Fruit fly (Drosophila melanogaster): ENCODE measurements around the gene Phf5a.

Phf5a gene

DNA sequence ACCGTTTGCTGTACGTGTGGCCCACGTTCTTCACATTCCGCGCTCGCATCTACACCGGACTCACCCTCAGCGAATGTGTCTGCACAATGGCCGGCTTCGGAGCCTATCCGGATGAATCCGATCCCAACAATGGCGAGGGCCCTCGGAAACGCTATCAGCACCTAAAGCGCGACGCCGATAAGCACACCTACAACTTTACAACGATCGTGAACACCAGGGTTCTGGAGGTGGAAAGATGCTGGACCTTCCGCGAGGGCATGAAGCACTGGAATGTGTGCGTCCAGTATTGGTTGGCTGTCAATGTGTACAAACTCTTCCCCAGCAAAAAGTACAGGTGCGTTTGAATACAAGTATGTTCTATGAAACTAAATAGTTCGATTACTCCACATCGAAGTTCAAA lies 33.1 kb downstream of the Phf5a start:
- TF ChIP-seq CG9948 (tag; optimal IDR thresholded peaks at IDR 0.05) (no peak), CG4496 (GFP tag; IDR thresholded peaks at IDR 0.05) (no peak), CG13204 (GFP tag; optimal IDR thresholded peaks at IDR 0.05) (no peak), fd96Ca (GFP tag; IDR thresholded peaks at IDR 0.05) (no peak), CG12605 (GFP tag; IDR thresholded peaks at IDR 0.05) (no peak), CG8301 (tag; optimal IDR thresholded peaks at IDR 0.05) (no peak), rn (GFP tag; IDR thresholded peaks at IDR 0.05) (no peak), gl (tag; optimal IDR thresholded peaks at IDR 0.05) (no peak), Ets98B (GFP tag; IDR thresholded peaks at IDR 0.05) (no peak), Pif1A (GFP tag; optimal IDR thresholded peaks at IDR 0.05) (no peak), CG15710 (tag; optimal IDR thresholded peaks at IDR 0.05) (no peak), CG8159 (tag; optimal IDR thresholded peaks at IDR 0.05) (no peak), Snoo (tag; optimal IDR thresholded peaks at IDR 0.05) (no peak), CG14655 (GFP tag; optimal IDR thresholded peaks at IDR 0.05) (no peak), CG17806 (tag; optimal IDR thresholded peaks at IDR 0.05) (no peak), D1 (tag; optimal IDR thresholded peaks at IDR 0.05) (no peak), CG34367 (tag; optimal IDR thresholded peaks at IDR 0.05) (no peak)

DNA sequence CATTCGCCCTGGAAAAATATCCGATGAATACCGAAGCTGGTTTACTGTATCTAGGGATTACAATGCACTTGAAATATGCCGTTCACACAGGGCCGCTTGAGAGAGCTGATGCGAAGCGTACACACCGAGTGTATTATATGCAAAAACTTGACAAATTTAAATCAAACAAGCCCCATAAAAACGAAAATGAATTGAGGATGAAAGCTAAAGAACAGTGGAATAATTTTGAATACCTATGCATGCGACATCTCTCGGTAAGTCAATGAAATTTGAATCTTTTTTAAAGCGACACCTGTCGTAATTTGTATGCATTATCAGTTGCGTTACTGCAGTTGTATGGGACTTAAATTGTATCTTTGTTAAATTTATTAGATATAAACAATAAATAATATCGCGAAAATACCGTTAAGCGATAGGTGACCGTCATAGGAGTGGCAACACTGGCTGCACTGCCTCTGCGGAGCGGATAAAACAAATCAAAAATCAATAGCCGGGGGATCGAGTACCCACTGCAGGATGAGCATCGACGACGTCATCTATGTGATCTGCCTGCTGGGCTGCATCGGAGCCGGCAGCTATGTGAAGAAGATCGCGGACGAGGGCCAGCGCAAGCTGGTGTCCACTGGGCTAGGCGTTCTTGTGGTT lies 34.6 kb downstream of the Phf5a start, which contains the start of gene frj:
frj (plus strand) TSS at position 98 of the 645 bp plus-strand sequence.
- TF ChIP-seq fd96Ca (GFP tag; IDR thresholded peaks at IDR 0.05) = peak; percentile 50; the same call in 1 of the 3 replicates
- peak; percentile 53; the same call in 1 of the 2 replicates for TF ChIP-seq Ets98B (GFP tag; IDR thresholded peaks at IDR 0.05)
- TF ChIP-seq CG4496 (GFP tag; IDR thresholded peaks at IDR 0.05) = peak; percentile 78
- no peak for TF ChIP-seq rn (GFP tag; IDR thresholded peaks at IDR 0.05)
- TF ChIP-seq CG9948 (tag; optimal IDR thresholded peaks at IDR 0.05) = peak; percentile 17
- TF ChIP-seq Pif1B (GFP tag; optimal IDR thresholded peaks at IDR 0.05) = no peak
- no peak for TF ChIP-seq Snoo (tag; optimal IDR thresholded peaks at IDR 0.05)
- no peak for TF ChIP-seq CG13204 (GFP tag; optimal IDR thresholded peaks at IDR 0.05)
- peak; percentile 42 for TF ChIP-seq CG15710 (tag; optimal IDR thresholded peaks at IDR 0.05)
- peak; percentile 52 for TF ChIP-seq CG8159 (tag; optimal IDR thresholded peaks at IDR 0.05)
- TF ChIP-seq CG8301 (tag; optimal IDR thresholded peaks at IDR 0.05) = peak; percentile 25
- TF ChIP-seq CG17806 (tag; optimal IDR thresholded peaks at IDR 0.05) = peak; percentile 47
- TF ChIP-seq CG14655 (GFP tag; optimal IDR thresholded peaks at IDR 0.05) = no peak
- no peak for TF ChIP-seq CG12605 (GFP tag; IDR thresholded peaks at IDR 0.05)
- TF ChIP-seq CG32121 (GFP tag; IDR thresholded peaks at IDR 0.05) = peak; percentile 56; the same call in 1 of the 2 replicates
- no peak for TF ChIP-seq D1 (tag; optimal IDR thresholded peaks at IDR 0.05)
- peak; percentile 3 for TF ChIP-seq Pif1A (GFP tag; optimal IDR thresholded peaks at IDR 0.05)
- TF ChIP-seq CG34367 (tag; optimal IDR thresholded peaks at IDR 0.05) = peak; percentile 32
- TF ChIP-seq gl (tag; optimal IDR thresholded peaks at IDR 0.05) = no peak
- TF ChIP-seq CG10348 (GFP tag; IDR thresholded peaks at IDR 0.05) = no peak
- no peak for TF ChIP-seq EcR (GFP tag; optimal IDR thresholded peaks at IDR 0.05)

dm6 chr2L:6455032-6455954 lies 35.4 kb downstream of the Phf5a start, which contains the start of gene retm:
retm (minus strand) TSS chr2L:6455929.
- TF ChIP-seq Ets98B (GFP tag; IDR thresholded peaks at IDR 0.05) (peak; percentile 25; the same call in 1 of the 2 replicates), CG34367 (tag; optimal IDR thresholded peaks at IDR 0.05) (no peak), fd96Ca (GFP tag; IDR thresholded peaks at IDR 0.05) (no peak; the same call in 2 of the 3 replicates), CG13204 (GFP tag; optimal IDR thresholded peaks at IDR 0.05) (peak; percentile 21), Pif1A (GFP tag; optimal IDR thresholded peaks at IDR 0.05) (peak; percentile 20), EcR (GFP tag; optimal IDR thresholded peaks at IDR 0.05) (peak; percentile 48), Pif1B (GFP tag; optimal IDR thresholded peaks at IDR 0.05) (peak; percentile 6), CG8159 (tag; optimal IDR thresholded peaks at IDR 0.05) (no peak), CG32121 (GFP tag; IDR thresholded peaks at IDR 0.05) (peak; percentile 16; the same call in 1 of the 2 replicates), CG14655 (GFP tag; optimal IDR thresholded peaks at IDR 0.05) (no peak)

DNA sequence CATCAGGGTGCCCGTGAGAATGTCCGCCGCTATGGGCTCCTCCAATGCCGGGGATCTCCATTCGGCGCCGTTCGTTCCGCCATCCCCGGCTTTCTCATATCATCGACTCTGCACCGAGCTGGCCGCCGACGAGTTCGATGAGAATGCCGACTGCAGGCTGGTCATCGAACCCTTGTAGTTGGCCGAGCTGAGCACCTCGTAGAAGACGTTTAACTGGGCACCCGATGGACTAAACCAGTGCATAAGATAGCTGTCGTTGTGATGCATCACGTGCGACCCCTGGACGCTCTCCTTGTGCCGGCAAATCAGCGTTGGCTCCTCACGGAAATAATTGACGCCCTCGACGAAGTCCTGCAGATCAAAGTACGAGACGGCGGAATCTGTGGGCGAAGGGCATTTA lies 40.9 kb downstream of the Phf5a start:
- TF ChIP-seq EcR (GFP tag; optimal IDR thresholded peaks at IDR 0.05) (peak; percentile 80), CG10348 (GFP tag; IDR thresholded peaks at IDR 0.05) (no peak), CG32121 (GFP tag; IDR thresholded peaks at IDR 0.05) (no peak), gl (tag; optimal IDR thresholded peaks at IDR 0.05) (no peak), rn (GFP tag; IDR thresholded peaks at IDR 0.05) (no peak)

dm6 chr2L:6448334-6448703 lies 42.3 kb downstream of the Phf5a start, which contains the start of gene Acox3:
Acox3 (minus strand) TSS chr2L:6448403.
- no peak for TF ChIP-seq CG10348 (GFP tag; IDR thresholded peaks at IDR 0.05)
- TF ChIP-seq D1 (tag; optimal IDR thresholded peaks at IDR 0.05) = peak; percentile 38

Measured in whole organism, pupa.